Worm (Caenorhabditis elegans): Measurements from ENCODE around the gene F14F9.2.

DNA sequence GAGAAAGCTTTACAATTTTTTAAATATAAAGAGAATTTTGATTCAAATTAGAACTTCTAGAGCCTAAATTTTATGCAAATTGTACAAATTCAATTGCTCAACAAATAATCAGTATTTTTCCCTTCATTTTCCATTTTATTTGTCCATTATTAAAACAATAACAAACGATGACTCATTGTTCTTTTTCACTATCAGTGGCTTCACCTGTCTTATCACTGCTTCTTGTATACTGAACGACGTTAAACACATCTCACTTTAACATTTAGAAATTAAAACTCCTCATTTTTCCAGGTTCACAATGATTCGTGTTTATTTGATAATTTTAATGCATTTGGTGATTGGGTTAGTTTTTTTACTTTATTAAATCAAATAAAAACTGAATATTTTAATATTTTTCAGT, 25.0 kb upstream of the F14F9.2 start, which contains the start of gene sid-1:
- TF ChIP-seq elt-1 (tag; optimal IDR thresholded peaks at IDR 0.05; ENCODE audit: borderline replicate concordance, insufficient read depth) (no peak), zip-8 (tag; optimal IDR thresholded peaks at IDR 0.05) (no peak), hlh-1 (tag; optimal IDR thresholded peaks at IDR 0.05) (no peak)
